Worm (Caenorhabditis elegans): ENCODE measurements around the gene col-77.

Gene col-77

DNA sequence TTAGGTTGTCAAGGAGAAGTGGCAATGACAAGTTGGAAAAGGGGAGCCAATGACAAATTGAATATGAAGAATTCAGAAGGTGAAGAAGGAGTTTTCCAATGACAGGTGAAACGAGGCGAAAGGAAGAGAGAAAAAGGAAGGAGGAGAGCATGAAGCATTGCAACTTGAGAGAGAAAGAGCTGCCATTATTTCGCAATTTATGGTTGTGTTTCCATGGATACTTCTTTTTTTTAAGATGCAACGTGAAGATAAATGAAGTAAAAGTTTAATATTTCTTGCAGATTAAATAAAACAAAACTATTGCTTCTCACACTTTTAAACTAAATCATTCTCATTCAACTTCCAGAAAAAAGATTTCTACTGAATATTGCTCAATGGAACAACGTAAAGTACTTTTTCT lies 35.0 kb upstream of the col-77 start, which contains the start of gene F49E12.8:
Gene F49E12.8, minus strand, starts transcription at position 101 of the 400 bp plus-strand sequence.
- TF ChIP-seq aha-1 (tag; optimal IDR thresholded peaks at IDR 0.05) (no peak), nhr-76 (tag; optimal IDR thresholded peaks at IDR 0.05) (no peak), mdl-1 (tag; optimal IDR thresholded peaks at IDR 0.05) (no peak), lin-15B (tag; optimal IDR thresholded peaks at IDR 0.05) (no peak), snpc-4 (tag; optimal IDR thresholded peaks at IDR 0.05) (no peak), dpl-1 (GFP tag; optimal IDR thresholded peaks at IDR 0.05) (no peak), Y116A8C.19 (tag; optimal IDR thresholded peaks at IDR 0.05; ENCODE audit: borderline replicate concordance) (no peak), ceh-90 (tag; optimal IDR thresholded peaks at IDR 0.05) (no peak), nhr-71 (tag; optimal IDR thresholded peaks at IDR 0.05) (peak; percentile 13), nhr-11 (tag; optimal IDR thresholded peaks at IDR 0.05) (no peak), nhr-84 (tag; optimal IDR thresholded peaks at IDR 0.05) (no peak), fkh-8 (tag; optimal IDR thresholded peaks at IDR 0.05) (peak; percentile 59)

ce11 chrII:8392215-8392614 lies 33.0 kb upstream of the col-77 start:
- no peak for TF ChIP-seq xbp-1 (tag; optimal IDR thresholded peaks at IDR 0.05)
- no peak for TF ChIP-seq nhr-19 (GFP tag; conservative IDR thresholded peaks at IDR 0.05)
- TF ChIP-seq mep-1 (tag; optimal IDR thresholded peaks at IDR 0.05) = no peak
- no peak for TF ChIP-seq lin-39 (tag; optimal IDR thresholded peaks at IDR 0.05)
- TF ChIP-seq sup-37 (GFP tag; optimal IDR thresholded peaks at IDR 0.05) = no peak
- TF ChIP-seq lin-15B (tag; optimal IDR thresholded peaks at IDR 0.05) = no peak
- TF ChIP-seq unc-30 (tag; optimal IDR thresholded peaks at IDR 0.05) = no peak
- no peak for TF ChIP-seq lsy-2 (tag; optimal IDR thresholded peaks at IDR 0.05)

DNA sequence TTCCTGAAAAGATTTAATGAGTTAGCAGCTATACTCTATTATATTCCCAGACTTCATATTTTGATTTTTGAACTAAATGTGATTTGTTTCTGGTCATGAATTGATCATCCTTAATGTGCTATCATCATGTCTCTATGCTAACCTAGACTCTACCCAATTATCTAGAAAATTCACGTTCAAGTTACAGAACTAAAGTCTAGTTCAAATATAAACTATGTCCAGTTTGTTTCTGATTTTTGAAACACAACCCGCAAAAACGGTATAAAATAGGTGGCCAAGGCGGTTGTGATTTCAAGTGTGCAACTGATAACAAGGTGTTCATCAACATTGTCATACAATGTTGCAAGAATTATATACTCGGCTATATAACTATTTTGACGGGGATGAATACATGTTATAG lies 31.6 kb upstream of the col-77 start, which contains the start of gene F49E12.10:
Gene F49E12.10, plus strand, starts transcription at position 301 of the 400 bp plus-strand sequence.
- TF ChIP-seq snu-23 (GFP tag; optimal IDR thresholded peaks at IDR 0.05) = no peak
- no peak for TF ChIP-seq ztf-11 (tag; optimal IDR thresholded peaks at IDR 0.05)
- TF ChIP-seq snpc-4 (tag; optimal IDR thresholded peaks at IDR 0.05) = no peak
- TF ChIP-seq ztf-4 (tag; optimal IDR thresholded peaks at IDR 0.05) = no peak
- no peak for TF ChIP-seq fkh-8 (tag; optimal IDR thresholded peaks at IDR 0.05)
- no peak for TF ChIP-seq aly-2 (tag; optimal IDR thresholded peaks at IDR 0.05)
- no peak for TF ChIP-seq F16B12.6 (tag; optimal IDR thresholded peaks at IDR 0.05)
- TF ChIP-seq fos-1 (tag; optimal IDR thresholded peaks at IDR 0.05) = no peak
- TF ChIP-seq lin-39 (tag; optimal IDR thresholded peaks at IDR 0.05) = no peak
- no peak for TF ChIP-seq pag-3 (tag; optimal IDR thresholded peaks at IDR 0.05; ENCODE audit: borderline replicate concordance, insufficient read depth)
- TF ChIP-seq nhr-47 (tag; optimal IDR thresholded peaks at IDR 0.05) = no peak
- TF ChIP-seq efl-3 (GFP tag; optimal IDR thresholded peaks at IDR 0.05) = no peak
- TF ChIP-seq blmp-1 (tag; optimal IDR thresholded peaks at IDR 0.05) = no peak
- no peak for TF ChIP-seq isw-1 (GFP tag; IDR thresholded peaks at IDR 0.05)
- TF ChIP-seq efl-1 (optimal IDR thresholded peaks at IDR 0.05) = no peak
- no peak for TF ChIP-seq efl-1 (GFP tag; optimal IDR thresholded peaks at IDR 0.05 in 1 of 2)
- TF ChIP-seq jun-1 (tag; optimal IDR thresholded peaks at IDR 0.05) = no peak
- TF ChIP-seq sox-4 (tag; optimal IDR thresholded peaks at IDR 0.05) = no peak
- no peak for TF ChIP-seq nhr-77 (tag; optimal IDR thresholded peaks at IDR 0.05)
- TF ChIP-seq aha-1 (tag; optimal IDR thresholded peaks at IDR 0.05) = no peak

- peak; percentile 31 for TF ChIP-seq jun-1 (tag; optimal IDR thresholded peaks at IDR 0.05)
- TF ChIP-seq lin-39 (tag; optimal IDR thresholded peaks at IDR 0.05) = no peak
- peak; percentile 97 for TF ChIP-seq elt-2 (tag; optimal IDR thresholded peaks at IDR 0.05)
- TF ChIP-seq tlp-1 (tag; optimal IDR thresholded peaks at IDR 0.05) = peak; percentile 11
- peak; percentile 77 for TF ChIP-seq pqm-1 (tag; optimal IDR thresholded peaks at IDR 0.05)
- peak; percentile 57 for TF ChIP-seq nhr-20 (tag; optimal IDR thresholded peaks at IDR 0.05)
- peak; percentile 10 for TF ChIP-seq lin-14 (GFP tag; optimal IDR thresholded peaks at IDR 0.05)
- TF ChIP-seq egl-27 (tag; optimal IDR thresholded peaks at IDR 0.05) = no peak
- no peak for TF ChIP-seq efl-1 (optimal IDR thresholded peaks at IDR 0.05)
- TF ChIP-seq efl-1 (GFP tag; optimal IDR thresholded peaks at IDR 0.05 in 1 of 2) = peak in 1 of 2 experiments; percentile 66
- no peak for TF ChIP-seq mab-9 (GFP tag; IDR thresholded peaks at IDR 0.05)
These were observed 28.9 kb upstream of the col-77 start, which contains the start of gene drd-1 for ce11 chrII:8388001-8388513. drd-1 (plus strand) TSS chrII:8388051.

Measured in whole organism, L1 larva.